Worm (Caenorhabditis elegans) whole organism, L1 larva: ENCODE data around the gene C10C6.13.

ENCODE experiments used
- fkh-10 ChIP-seq: sonication (generic microtip); optimal IDR thresholded peaks from 2 replicates; lab custom pipeline; 2017; ENCODE audit warnings: missing biosample characterization, missing genetic modification reagents, missing genetic modification characterization
- jun-1 ChIP-seq: fragments of 150-350 bp; optimal IDR thresholded peaks from 2 replicates; lab custom pipeline; 2014; ENCODE audit warnings: missing biosample characterization, missing genetic modification reagents, missing genetic modification characterization
- snpc-4 ChIP-seq: fragments of 150-350 bp; optimal IDR thresholded peaks from 2 replicates; lab custom pipeline; 2014; ENCODE audit warnings: missing biosample characterization, missing genetic modification characterization

DNA sequence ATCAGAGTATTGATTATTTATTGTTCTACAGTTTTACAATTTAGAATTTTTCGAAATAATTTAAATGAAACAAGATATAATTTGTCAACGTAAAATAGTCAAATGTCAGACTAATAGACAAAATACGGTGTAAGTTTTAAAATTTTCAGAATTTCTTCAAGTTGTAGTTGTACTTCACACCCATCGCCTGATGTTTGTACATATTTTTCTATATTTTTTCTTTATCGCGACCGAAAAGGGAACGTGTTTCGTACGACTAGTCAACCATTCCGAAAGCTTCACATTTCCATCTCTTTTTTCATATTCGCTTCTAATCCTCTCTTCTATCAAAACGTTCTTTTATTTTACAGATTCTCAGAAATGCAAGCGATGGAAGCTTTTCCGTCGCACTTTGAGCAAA, 34.9 kb upstream of the C10C6.13 start, which contains the start of gene twk-25:
- TF ChIP-seq jun-1 (tag; lab: Kevin White, UChicago) (no peak), fkh-10 (GFP tag; lab: Kevin White, UChicago) (no peak), snpc-4 (tag; lab: Kevin White, UChicago) (no peak)
